Worm (Caenorhabditis elegans) whole organism, young adult: ENCODE data around the gene M03A1.3.

ENCODE experiments used
- F52B5.7 ChIP-seq: sonication (generic microtip); optimal IDR thresholded peaks from 2 replicates; lab custom pipeline; 2016; ENCODE audit warnings: mild to moderate bottlenecking, missing genetic modification characterization, missing compliant biosample characterization
- F57A8.1 ChIP-seq: fragments of 200-800 bp; sonication (Bioruptor generic); optimal IDR thresholded peaks from 2 replicates; lab custom pipeline; 2018; ENCODE audit warnings: mild to moderate bottlenecking, missing genetic modification characterization, moderate library complexity, missing compliant biosample characterization
- K11D2.4 ChIP-seq: fragments of 200-800 bp; sonication (Bioruptor generic); IDR thresholded peaks from 2 replicates; pipeline ENCODE4 v1.3.6; 2022; ENCODE audit warnings: missing genetic modification reagents, missing genetic modification characterization, missing compliant biosample characterization
- ama-1 ChIP-seq, 3 experiments: fragments of 150-350 bp in 1 of 3; sonication (generic microtip) in 2 of 3; optimal IDR thresholded peaks; 2 replicates each; lab custom pipeline; 2014 to 2018; ENCODE audit warnings: missing biosample characterization in 2 of 3, missing genetic modification characterization in 2 of 3, missing genetic modification reagents in 2 of 3
- egl-18 ChIP-seq: fragments of 200-800 bp; sonication (Bioruptor generic); IDR thresholded peaks from 2 replicates; pipeline ENCODE4 v1.3.6; 2022; ENCODE audit warnings: missing genetic modification reagents, missing genetic modification characterization, missing compliant biosample characterization
- hmg-1.2 ChIP-seq: fragments of 200-800 bp; sonication (Bioruptor generic); IDR thresholded peaks from 2 replicates; pipeline ENCODE4 v1.3.6; 2022; ENCODE audit warnings: missing genetic modification reagents, missing genetic modification characterization, missing compliant biosample characterization
- nfya-1 ChIP-seq: sonication (generic microtip); optimal IDR thresholded peaks from 2 replicates; lab custom pipeline; 2017; ENCODE audit warnings: antibody characterized with exemption, missing compliant biosample characterization, missing genetic modification characterization, borderline replicate concordance; ENCODE audit not compliant: insufficient read depth
- snpc-3.4 ChIP-seq: sonication (generic microtip); optimal IDR thresholded peaks from 2 replicates; lab custom pipeline; 2017; ENCODE audit warnings: missing genetic modification characterization, mild to moderate bottlenecking, missing compliant biosample characterization, antibody characterized with exemption, moderate library complexity, missing genotype, missing genetic modification reagents
- tbp1 ChIP-seq: fragments of 200-800 bp; sonication (Bioruptor generic); optimal IDR thresholded peaks from 2 replicates; lab custom pipeline; 2018; ENCODE audit warnings: mild to moderate bottlenecking, missing genetic modification characterization, missing compliant biosample characterization
- unc-62 ChIP-seq: fragments of 150-350 bp; optimal IDR thresholded peaks from 2 replicates; lab custom pipeline; 2014; ENCODE audit warnings: missing biosample characterization, missing genetic modification reagents, missing genetic modification characterization

ce11 chrII:4516291-4516690, 41.3 kb upstream of the M03A1.3 start:
- TF ChIP-seq F52B5.7 (tag; lab: Kevin White, UChicago): no peak
- no peak for TF ChIP-seq nfya-1 (tag; lab: Kevin White, UChicago)
- TF ChIP-seq F57A8.1 (GFP tag; lab: Kevin White, UChicago): no peak
- no peak for TF ChIP-seq hmg-1.2 (GFP tag; lab: Robert Waterston, UW)
- TF ChIP-seq snpc-3.4 (tag; lab: Kevin White, UChicago): no peak
- no peak for TF ChIP-seq K11D2.4
- no peak for TF ChIP-seq tbp1
- TF ChIP-seq unc-62 (GFP tag; lab: Kevin White, UChicago): no peak
- TF ChIP-seq egl-18: no peak
- TF ChIP-seq ama-1 (optimal IDR thresholded peaks at IDR 0.05; lab: Kevin White, UChicago): no peak
- TF ChIP-seq ama-1 (GFP tag; optimal IDR thresholded peaks at IDR 0.05; lab: Kevin White, UChicago): no peak
